Fruit fly (Drosophila melanogaster): ENCODE measurements around the gene CG32536.

CG32536 gene

DNA sequence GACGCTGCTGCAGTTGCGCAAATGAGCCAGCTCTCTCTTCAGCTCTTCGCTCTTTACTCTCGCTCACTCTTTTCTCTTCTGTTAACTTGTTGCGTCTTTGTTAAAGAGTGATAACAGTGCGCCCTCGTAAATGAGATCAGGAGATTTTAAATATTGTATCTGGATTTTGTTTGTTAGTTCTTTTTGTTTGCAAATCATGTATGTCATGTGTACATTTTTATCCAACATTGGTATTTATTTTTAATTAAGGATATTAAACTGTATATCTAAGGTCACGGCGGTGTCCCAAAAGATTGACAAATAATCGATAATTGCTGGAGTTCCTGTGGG lies 22.1 kb upstream of the CG32536 start (continued):
- TF ChIP-seq svp (GFP tag) (peak; percentile 74), CG15336 (GFP tag; IDR thresholded peaks at IDR 0.05) (peak; percentile 71), CG8119 (GFP tag; IDR thresholded peaks at IDR 0.05) (peak; percentile 67), CG3032 (tag; optimal IDR thresholded peaks at IDR 0.05) (peak; percentile 43), Sox15 (GFP tag; optimal IDR thresholded peaks at IDR 0.05) (peak; percentile 29), Hr38 (GFP tag; optimal IDR thresholded peaks at IDR 0.05) (no peak), acj6 (GFP tag; optimal IDR thresholded peaks at IDR 0.05) (peak; percentile 57), Sox14 (GFP tag; optimal IDR thresholded peaks at IDR 0.05) (peak; percentile 25)

DNA sequence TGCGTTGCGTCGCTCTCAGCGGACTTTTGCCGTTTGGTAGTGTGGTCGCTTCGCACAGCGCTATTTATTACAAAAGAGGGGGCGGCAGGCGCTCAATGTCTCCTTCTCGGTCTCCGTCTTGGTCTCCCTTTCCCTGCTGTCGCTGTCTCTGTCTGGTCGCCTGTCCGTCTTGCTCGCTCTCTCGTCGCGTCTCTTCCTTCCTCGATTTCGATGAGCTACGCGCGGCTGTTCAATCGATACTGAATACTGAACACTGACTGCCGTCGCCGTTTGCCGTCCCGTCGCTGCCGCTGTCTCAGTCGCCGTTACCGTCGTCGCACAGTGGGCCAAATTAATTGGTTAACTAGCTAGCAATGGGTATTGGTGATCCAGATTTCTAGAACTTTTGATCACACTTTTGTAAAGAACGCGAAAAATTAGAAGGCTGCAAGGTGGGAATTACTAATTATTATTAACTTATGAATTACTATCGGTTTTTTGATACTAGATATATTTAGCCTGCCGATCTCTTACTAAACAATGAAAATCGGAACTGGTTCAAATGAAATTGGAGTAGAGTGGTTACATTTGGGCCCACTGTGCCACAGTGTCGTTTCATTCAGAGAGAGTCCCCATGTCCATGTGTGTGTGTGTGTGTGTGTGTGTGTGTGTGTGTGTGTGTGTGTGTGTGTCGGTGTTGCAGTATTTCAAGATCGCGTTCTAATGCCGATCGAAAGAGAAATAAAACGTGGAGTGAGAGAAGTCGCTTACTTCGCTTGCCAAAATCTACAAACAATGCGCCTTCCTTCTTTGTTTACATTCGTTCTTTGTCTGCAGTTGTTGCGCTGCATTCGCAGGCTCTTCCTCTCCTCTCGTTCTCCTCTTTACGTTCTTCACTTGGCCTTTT lies 21.4 kb upstream of the CG32536 start, which contains the start of gene CG8034:
Gene CG8034, minus strand, starts transcription at position 264 of the 886 bp plus-strand sequence.
- TF ChIP-seq svp (GFP tag), result peak; percentile 99
- TF ChIP-seq CG10631 (GFP tag; optimal IDR thresholded peaks at IDR 0.05), result peak; percentile 98
- peak; percentile 97 for TF ChIP-seq CG7368 (GFP tag; optimal IDR thresholded peaks at IDR 0.05)
- peak; percentile 97 for TF ChIP-seq CG6163 (GFP tag; IDR thresholded peaks at IDR 0.05)
- TF ChIP-seq Lpt (GFP tag; optimal IDR thresholded peaks at IDR 0.05), result peak; percentile 98
- TF ChIP-seq Eip93F (GFP tag; optimal IDR thresholded peaks at IDR 0.05), result peak; percentile 93
- TF ChIP-seq CG16779 (tag; optimal IDR thresholded peaks at IDR 0.05), result peak; percentile 96
- peak; percentile 95 for TF ChIP-seq CG11294 (GFP tag; IDR thresholded peaks at IDR 0.05)
- TF ChIP-seq achi (GFP tag; optimal IDR thresholded peaks at IDR 0.05), result peak; percentile 97
- peak; percentile 96 to 98 for TF ChIP-seq ss (GFP tag; optimal IDR thresholded peaks at IDR 0.05)
- peak; percentile 98 for TF ChIP-seq CG4318 (GFP tag; optimal IDR thresholded peaks at IDR 0.05)
- TF ChIP-seq CG3032 (tag; optimal IDR thresholded peaks at IDR 0.05), result peak; percentile 98
- peak; percentile 97 for TF ChIP-seq CG31627 (GFP tag; optimal IDR thresholded peaks at IDR 0.05)
- peak; percentile 95 for TF ChIP-seq CG1621 (tag; optimal IDR thresholded peaks at IDR 0.05)
- peak; percentile 97 for TF ChIP-seq CG11762 (GFP tag; optimal IDR thresholded peaks at IDR 0.05; ENCODE audit: insufficient read depth)
- peak; percentile 95 for TF ChIP-seq Gug (GFP tag; IDR thresholded peaks at IDR 0.05)
- peak; percentile 97 for TF ChIP-seq CG34406 (GFP tag; optimal IDR thresholded peaks at IDR 0.05)
- TF ChIP-seq Blimp-1 (GFP tag; optimal IDR thresholded peaks at IDR 0.05), result peak; percentile 91
- TF ChIP-seq dsx (GFP tag; optimal IDR thresholded peaks at IDR 0.05; ENCODE audit: poor library complexity, severe bottlenecking), result peak; percentile 95
- peak; percentile 84 for TF ChIP-seq fkh (GFP tag; optimal IDR thresholded peaks at IDR 0.05)
- TF ChIP-seq CG3919 (GFP tag; optimal IDR thresholded peaks at IDR 0.05), result peak; percentile 97
- TF ChIP-seq acj6 (GFP tag; optimal IDR thresholded peaks at IDR 0.05), result peak; percentile 98
- TF ChIP-seq fd59A (GFP tag; optimal IDR thresholded peaks at IDR 0.05), result peak; percentile 98
- TF ChIP-seq CG9139 (GFP tag; optimal IDR thresholded peaks at IDR 0.05), result peak; percentile 95
- peak; percentile 99 for TF ChIP-seq CG10669 (GFP tag; optimal IDR thresholded peaks at IDR 0.05)
- peak; percentile 97 for TF ChIP-seq cyc (GFP tag; optimal IDR thresholded peaks at IDR 0.05)
- peak; percentile 97 for TF ChIP-seq CG6808 (GFP tag; optimal IDR thresholded peaks at IDR 0.05)
- TF ChIP-seq Sox15 (GFP tag; optimal IDR thresholded peaks at IDR 0.05), result peak; percentile 97
- TF ChIP-seq salr (GFP tag; optimal IDR thresholded peaks at IDR 0.05), result peak; percentile 94 to 98
- TF ChIP-seq net (GFP tag; optimal IDR thresholded peaks at IDR 0.05), result peak; percentile 98
- peak; percentile 97 for TF ChIP-seq CG8319 (GFP tag; optimal IDR thresholded peaks at IDR 0.05)
- no peak for TF ChIP-seq Hr38 (GFP tag; optimal IDR thresholded peaks at IDR 0.05)
- peak; percentile 99 for TF ChIP-seq OdsH (GFP tag; optimal IDR thresholded peaks at IDR 0.05)
- TF ChIP-seq Ets21C (GFP tag; optimal IDR thresholded peaks at IDR 0.05), result peak; percentile 96
- peak; percentile 83 for TF ChIP-seq fd85E (GFP tag; optimal IDR thresholded peaks at IDR 0.05)
- peak; percentile 100 for TF ChIP-seq Eip78C (GFP tag)
- peak; percentile 97 for TF ChIP-seq Hr39 (GFP tag; optimal IDR thresholded peaks at IDR 0.05)
- peak; percentile 99 for TF ChIP-seq dac (GFP tag; optimal IDR thresholded peaks at IDR 0.05)
- peak; percentile 98 for TF ChIP-seq CG6276 (GFP tag; optimal IDR thresholded peaks at IDR 0.05)
- TF ChIP-seq CG8632 (GFP tag; optimal IDR thresholded peaks at IDR 0.05), result peak; percentile 98
- peak; percentile 99 for TF ChIP-seq topi (GFP tag; optimal IDR thresholded peaks at IDR 0.05)
- TF ChIP-seq lz (GFP tag; optimal IDR thresholded peaks at IDR 0.05), result peak; percentile 99
- TF ChIP-seq Smox (GFP tag; optimal IDR thresholded peaks at IDR 0.05), result peak; percentile 98
- TF ChIP-seq Sox102F (GFP tag; optimal IDR thresholded peaks at IDR 0.05), result peak; percentile 98
- peak; percentile 97 for TF ChIP-seq CG15336 (GFP tag; IDR thresholded peaks at IDR 0.05)

Data from whole organism, prepupa.